Worm (Caenorhabditis elegans) whole organism, midembryonic: Measurements from ENCODE around the gene col-75.

ENCODE experiments used
- T22C8.4 ChIP-seq: fragments of 200-800 bp; sonication (Bioruptor generic); IDR thresholded peaks from 2 replicates; pipeline ENCODE4 v1.3.6; 2022; ENCODE audit warnings: missing genetic modification characterization, missing compliant biosample characterization
- flt-1 ChIP-seq: fragments of 200-800 bp; sonication (Bioruptor generic); IDR thresholded peaks from 2 replicates; pipeline ENCODE4 v1.3.6; 2022; ENCODE audit warnings: missing genetic modification characterization, missing compliant biosample characterization

- no peak for TF ChIP-seq flt-1 (GFP tag; lab: Robert Waterston, UW)
- no peak for TF ChIP-seq T22C8.4
These were observed 50.6 kb downstream of the col-75 start, which contains the start of gene T28D9.4 for ce11 chrII:6476655-6477054.
